Worm (Caenorhabditis elegans) whole organism, L2 larva: ENCODE measurements around the gene Y41D4A.4.

Experiments
- C34F6.9 ChIP-seq: fragments of 150-350 bp; optimal IDR thresholded peaks from 2 replicates; lab custom pipeline; 2014; ENCODE audit warnings: missing biosample characterization, missing genetic modification characterization
- F13H6.1 ChIP-seq: sonication (generic microtip); optimal IDR thresholded peaks from 2 replicates; lab custom pipeline; 2016; ENCODE audit warnings: missing genetic modification characterization, missing compliant biosample characterization
- R02D3.7 ChIP-seq: fragments of 150-350 bp; optimal IDR thresholded peaks from 2 replicates; lab custom pipeline; 2014; ENCODE audit warnings: missing biosample characterization, missing genetic modification characterization
- Y55F3AM.14 ChIP-seq: fragments of 200-800 bp; sonication (Bioruptor generic); optimal IDR thresholded peaks from 2 replicates; lab custom pipeline; 2018; ENCODE audit warnings: mild to moderate bottlenecking, missing genetic modification characterization, missing compliant biosample characterization
- ZK546.5 ChIP-seq: sonication (generic microtip); optimal IDR thresholded peaks from 2 replicates; lab custom pipeline; 2017; ENCODE audit warnings: missing biosample characterization, missing genetic modification characterization
- alr-1 ChIP-seq: fragments of 150-350 bp; optimal IDR thresholded peaks from 2 replicates; lab custom pipeline; 2014; ENCODE audit warnings: missing biosample characterization, missing genetic modification characterization
- ama-1 ChIP-seq: fragments of 150-350 bp; optimal IDR thresholded peaks from 2 replicates; lab custom pipeline; 2018; ENCODE audit warnings: inconsistent platforms
- ceh-82 ChIP-seq: fragments of 150-350 bp; optimal IDR thresholded peaks from 2 replicates; lab custom pipeline; 2014; ENCODE audit warnings: missing biosample characterization, missing genetic modification characterization
- crh-2 ChIP-seq: sonication (generic microtip); optimal IDR thresholded peaks from 2 replicates; lab custom pipeline; 2017; ENCODE audit warnings: missing biosample characterization, missing genetic modification characterization
- egl-27 ChIP-seq: sonication (generic microtip); optimal IDR thresholded peaks from 3 replicates; lab custom pipeline; 2017; ENCODE audit warnings: missing biosample characterization, missing genetic modification reagents, missing genetic modification characterization
- gmeb-1 ChIP-seq: fragments of 150-350 bp; optimal IDR thresholded peaks from 2 replicates; lab custom pipeline; 2014; ENCODE audit warnings: missing biosample characterization, missing genetic modification characterization
- lin-11 ChIP-seq: fragments of 150-350 bp; sonication (generic microtip); optimal IDR thresholded peaks from 2 replicates; lab custom pipeline; 2014; ENCODE audit warnings: missing biosample characterization, missing genetic modification characterization, inconsistent platforms, mixed read lengths
- lin-13 ChIP-seq: fragments of 150-350 bp; optimal IDR thresholded peaks from 2 replicates; lab custom pipeline; 2014; ENCODE audit warnings: missing biosample characterization, missing genetic modification reagents, missing genetic modification characterization
- lsy-2 ChIP-seq, 2 experiments: fragments of 150-350 bp in 1 of 2; sonication (generic microtip) in 1 of 2; optimal IDR thresholded peaks; 2 replicates each; lab custom pipeline; 2014 to 2017; ENCODE audit warnings: missing biosample characterization in 2 of 2, missing genetic modification characterization in 2 of 2
- mdl-1 ChIP-seq, 2 experiments: fragments of 150-350 bp in 1 of 2; sonication (generic microtip) in 1 of 2; optimal IDR thresholded peaks; 2 replicates each; lab custom pipeline; 2017; ENCODE audit warnings: missing biosample characterization in 2 of 2, missing genetic modification characterization in 2 of 2
- nhr-10 ChIP-seq: sonication (generic microtip); optimal IDR thresholded peaks from 2 replicates; lab custom pipeline; 2017; ENCODE audit warnings: missing biosample characterization, missing genetic modification characterization
- nhr-11 ChIP-seq: fragments of 150-350 bp; optimal IDR thresholded peaks from 2 replicates; lab custom pipeline; 2014; ENCODE audit warnings: missing biosample characterization, missing genetic modification characterization
- nhr-12 ChIP-seq: fragments of 150-350 bp; optimal IDR thresholded peaks from 2 replicates; lab custom pipeline; 2014; ENCODE audit warnings: missing biosample characterization, missing genetic modification characterization
- nhr-129 ChIP-seq: fragments of 150-350 bp; optimal IDR thresholded peaks from 2 replicates; lab custom pipeline; 2014; ENCODE audit warnings: missing biosample characterization, missing genetic modification characterization
- nhr-21 ChIP-seq: fragments of 150-350 bp; optimal IDR thresholded peaks from 2 replicates; lab custom pipeline; 2014; ENCODE audit warnings: missing biosample characterization, missing genetic modification characterization
- nhr-237 ChIP-seq: fragments of 150-350 bp; optimal IDR thresholded peaks from 2 replicates; lab custom pipeline; 2014; ENCODE audit warnings: missing biosample characterization, missing genetic modification characterization
- nhr-25 ChIP-seq: fragments of 150-350 bp; sonication (generic microtip); optimal IDR thresholded peaks from 3 replicates; lab custom pipeline; 2014; ENCODE audit warnings: missing biosample characterization, missing genetic modification characterization
- nhr-77 ChIP-seq: fragments of 150-350 bp; optimal IDR thresholded peaks from 2 replicates; lab custom pipeline; 2014; ENCODE audit warnings: missing biosample characterization, missing genetic modification characterization
- peb-1 ChIP-seq: fragments of 150-350 bp; optimal IDR thresholded peaks from 2 replicates; lab custom pipeline; 2014; ENCODE audit warnings: missing biosample characterization, missing genetic modification characterization
- sem-4 ChIP-seq: fragments of 150-350 bp; optimal IDR thresholded peaks from 2 replicates; lab custom pipeline; 2014; ENCODE audit warnings: missing biosample characterization, missing genetic modification reagents, missing genetic modification characterization
- skn-1 ChIP-seq: sonication (generic microtip); optimal IDR thresholded peaks from 2 replicates; lab custom pipeline; 2017; ENCODE audit warnings: missing biosample characterization, missing genetic modification characterization
- sma-3 ChIP-seq: sonication (generic microtip); optimal IDR thresholded peaks from 2 replicates; lab custom pipeline; 2016; ENCODE audit warnings: missing genetic modification reagents, missing genetic modification characterization, missing compliant biosample characterization
- sma-9 ChIP-seq, 2 experiments: fragments of 150-350 bp in 1 of 2; sonication (generic microtip) in 1 of 2; optimal IDR thresholded peaks; 2 replicates each; lab custom pipeline; 2014 to 2016; ENCODE audit warnings: missing genetic modification characterization in 2 of 2, mild to moderate bottlenecking in 1 of 2, missing biosample characterization in 1 of 2, missing compliant biosample characterization in 1 of 2, missing genetic modification reagents in 1 of 2, moderate library complexity in 1 of 2
- unc-39 ChIP-seq: fragments of 150-350 bp; optimal IDR thresholded peaks from 2 replicates; lab custom pipeline; 2014; ENCODE audit warnings: missing biosample characterization, missing genetic modification characterization
- unc-55 ChIP-seq: fragments of 150-350 bp; sonication (generic microtip); optimal IDR thresholded peaks from 3 replicates; lab custom pipeline; 2014; ENCODE audit warnings: missing biosample characterization, missing genetic modification reagents, missing genetic modification characterization
- zag-1 ChIP-seq: fragments of 150-350 bp; optimal IDR thresholded peaks from 2 replicates; lab custom pipeline; 2014; ENCODE audit warnings: missing biosample characterization, missing genetic modification characterization
- ztf-1 ChIP-seq: fragments of 200-800 bp; sonication (Bioruptor generic); conservative IDR thresholded peaks from 2 replicates; pipeline ENCODE4 v1.3.6; 2022; ENCODE audit warnings: missing genetic modification characterization, missing compliant biosample characterization

Gene Y41D4A.4

ce11 chrIV:1761553-1761952 lies 15.8 kb downstream of the Y41D4A.4 start, which contains the start of gene Y41D4A.7:
Gene Y41D4A.7 (minus strand): TSS chrIV:1761570.
- no peak for TF ChIP-seq unc-39 (tag; lab: Kevin White, UChicago)
- no peak for TF ChIP-seq nhr-12 (tag; lab: Kevin White, UChicago)
- peak; percentile 49 for TF ChIP-seq F13H6.1
- TF ChIP-seq alr-1, result no peak
- peak; percentile 22 for TF ChIP-seq C34F6.9 (tag; lab: Kevin White, UChicago)
- TF ChIP-seq nhr-129 (tag; lab: Kevin White, UChicago), result peak; percentile 50
- no peak for TF ChIP-seq nhr-10 (tag; lab: Kevin White, UChicago)
- TF ChIP-seq lsy-2 (tag; optimal IDR thresholded peaks at IDR 0.05; lab: Kevin White, UChicago), result peak in 1 of 2 experiments; percentile 26

- TF ChIP-seq lin-13 (GFP tag; lab: Kevin White, UChicago) (no peak), unc-39 (tag; lab: Kevin White, UChicago) (no peak), sem-4 (no peak), sma-3 (GFP tag; lab: Kevin White, UChicago) (no peak), gmeb-1 (tag; lab: Kevin White, UChicago) (no peak), unc-55 (no peak), crh-2 (tag; lab: Kevin White, UChicago) (no peak), ama-1 (lab: Kevin White, UChicago) (no peak), F13H6.1 (no peak), ZK546.5 (tag; lab: Kevin White, UChicago) (no peak), Y55F3AM.14 (no peak), nhr-12 (tag; lab: Kevin White, UChicago) (no peak), mdl-1 (tag; optimal IDR thresholded peaks at IDR 0.05; lab: Kevin White, UChicago) (no peak), nhr-25 (tag; lab: Kevin White, UChicago) (no peak), ceh-82 (tag; lab: Kevin White, UChicago) (no peak)
- TF ChIP-seq, all 48 proteins: peak for 0
These were observed 17.7 kb downstream of the Y41D4A.4 start for ce11 chrIV:1763452-1763851.

ce11 chrIV:1765954-1766353 lies 20.2 kb downstream of the Y41D4A.4 start:
- TF ChIP-seq gmeb-1 (tag; lab: Kevin White, UChicago) (no peak), peb-1 (tag; lab: Kevin White, UChicago) (no peak), sma-3 (GFP tag; lab: Kevin White, UChicago) (no peak), nhr-129 (tag; lab: Kevin White, UChicago) (peak; percentile 27), ztf-1 (GFP tag; lab: Robert Waterston, UW) (no peak), sem-4 (peak; percentile 71), nhr-12 (tag; lab: Kevin White, UChicago) (no peak), nhr-77 (tag; lab: Kevin White, UChicago) (no peak), ZK546.5 (tag; lab: Kevin White, UChicago) (no peak), C34F6.9 (tag; lab: Kevin White, UChicago) (peak; percentile 58), lsy-2 (tag; optimal IDR thresholded peaks at IDR 0.05; lab: Kevin White, UChicago) (peak in 1 of 2 experiments; percentile 54), mdl-1 (tag; optimal IDR thresholded peaks at IDR 0.05; lab: Kevin White, UChicago) (peak in 1 of 2 experiments; percentile 46), skn-1 (tag; lab: Kevin White, UChicago) (no peak), sma-9 (GFP tag; optimal IDR thresholded peaks at IDR 0.05; lab: Kevin White, UChicago) (peak; percentile 66), sma-9 (tag; optimal IDR thresholded peaks at IDR 0.05; lab: Kevin White, UChicago) (no peak), egl-27 (tag; lab: Kevin White, UChicago) (peak; percentile 15), F13H6.1 (peak; percentile 56), lin-11 (peak; percentile 3), zag-1 (peak; percentile 21), Y55F3AM.14 (no peak)

- no peak for TF ChIP-seq nhr-11 (tag; lab: Kevin White, UChicago)
- TF ChIP-seq, all 48 proteins: peak for 0
These were observed 22.5 kb downstream of the Y41D4A.4 start, which contains the start of gene col-108 for ce11 chrIV:1768288-1768687. Gene col-108 (plus strand): TSS chrIV:1768588.

ce11 chrIV:1769074-1769473 lies 23.3 kb downstream of the Y41D4A.4 start:
- TF ChIP-seq alr-1 (no peak), nhr-21 (tag; lab: Kevin White, UChicago) (no peak), nhr-237 (tag; lab: Kevin White, UChicago) (no peak), R02D3.7 (tag; lab: Kevin White, UChicago) (no peak), F13H6.1 (no peak)
- TF ChIP-seq, all 48 proteins: peak for 0
